Fruit fly (Drosophila melanogaster): ENCODE data around the gene Btk.
A peak's percentile ranks its signal among the peaks of the same experiment; 100 is the strongest.

Gene Btk

DNA sequence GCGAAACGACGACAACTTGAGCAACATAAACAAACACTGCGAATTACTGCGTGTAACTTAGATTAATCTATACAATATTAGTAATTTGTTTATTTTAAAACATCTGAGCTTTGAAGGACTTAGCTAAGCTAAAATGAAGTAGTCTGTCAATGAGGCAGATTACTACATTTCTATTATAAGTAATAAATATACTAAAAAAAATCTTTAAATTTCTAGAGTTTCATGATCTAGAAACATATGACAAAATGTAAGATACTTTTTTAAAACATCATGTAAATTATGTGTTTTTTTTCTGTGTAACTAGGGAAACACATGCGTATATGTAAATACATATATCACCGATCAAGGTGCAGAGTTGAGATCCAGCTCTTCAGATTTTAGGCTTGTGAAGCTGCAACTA is 34.7 kb downstream of the Btk start (continued):
- TF ChIP-seq tx (GFP tag; optimal IDR thresholded peaks at IDR 0.05) (no peak), dati (GFP tag; IDR thresholded peaks at IDR 0.05) (no peak), pum (GFP tag; optimal IDR thresholded peaks at IDR 0.05) (no peak), Elba2 (GFP tag; optimal IDR thresholded peaks at IDR 0.05) (no peak), HLH4C (GFP tag; IDR thresholded peaks at IDR 0.05; ENCODE audit: partially characterized antibody) (no peak), CG2116 (GFP tag; optimal IDR thresholded peaks at IDR 0.05) (no peak), B-H1 (GFP tag; IDR thresholded peaks at IDR 0.05) (peak; percentile 36; the same call in 1 of the 3 replicates), CG11456 (GFP tag; IDR thresholded peaks at IDR 0.05) (no peak), CG16779 (GFP tag; IDR thresholded peaks at IDR 0.05) (no peak), Dll (GFP tag; IDR thresholded peaks at IDR 0.05; ENCODE audit: partially characterized antibody) (no peak), CG2129 (GFP tag; IDR thresholded peaks at IDR 0.05; ENCODE audit: partially characterized antibody) (no peak), ftz-f1 (GFP tag; optimal IDR thresholded peaks at IDR 0.05) (no peak), CG5953 (GFP tag; IDR thresholded peaks at IDR 0.05) (no peak), amos (GFP tag; IDR thresholded peaks at IDR 0.05; ENCODE audit: partially characterized antibody) (no peak), CG12071 (GFP tag; optimal IDR thresholded peaks at IDR 0.05) (no peak), C15 (GFP tag; IDR thresholded peaks at IDR 0.05) (no peak), MTF-1 (GFP tag; optimal IDR thresholded peaks at IDR 0.05; ENCODE audit: borderline replicate concordance) (no peak), CG7786 (GFP tag; optimal IDR thresholded peaks at IDR 0.05) (no peak), bab2 (GFP tag; optimal IDR thresholded peaks at IDR 0.05) (no peak), sim (GFP tag; IDR thresholded peaks at IDR 0.05) (0 out of 2 replicates have a peak, but pooled peaks have one; percentile 21), crp (GFP tag; optimal IDR thresholded peaks at IDR 0.05) (peak in 1 of 2 experiments; percentile 4), CG7271 (tag; optimal IDR thresholded peaks at IDR 0.05) (no peak), Hsf (GFP tag; optimal IDR thresholded peaks at IDR 0.05) (no peak), gro (GFP tag; optimal IDR thresholded peaks at IDR 0.05) (no peak), CG3838 (GFP tag; optimal IDR thresholded peaks at IDR 0.05) (no peak), CG15073 (GFP tag; optimal IDR thresholded peaks at IDR 0.05) (no peak), vfl (GFP tag; optimal IDR thresholded peaks at IDR 0.05) (no peak), NC2β (GFP tag; optimal IDR thresholded peaks at IDR 0.05) (no peak), CG3163 (GFP tag; optimal IDR thresholded peaks at IDR 0.05) (no peak), CG11696 (GFP tag; IDR thresholded peaks at IDR 0.05) (0 out of 2 replicates have a peak, but pooled peaks have one; percentile 22), CG12391 (tag; optimal IDR thresholded peaks at IDR 0.05) (peak; percentile 73), CoRest (tag; optimal IDR thresholded peaks at IDR 0.05) (peak; percentile 72), YL-1 (GFP tag; optimal IDR thresholded peaks at IDR 0.05) (peak; percentile 35), Ravus (GFP tag; IDR thresholded peaks at IDR 0.05) (no peak), abd-A (tag; optimal IDR thresholded peaks at IDR 0.05) (no peak), slou (GFP tag; optimal IDR thresholded peaks at IDR 0.05) (no peak), Optix (GFP tag; IDR thresholded peaks at IDR 0.05) (no peak), trem (tag; optimal IDR thresholded peaks at IDR 0.05) (peak; percentile 10), ind (GFP tag; optimal IDR thresholded peaks at IDR 0.05) (peak; percentile 1), sisA (GFP tag; IDR thresholded peaks at IDR 0.05) (peak; percentile 42), CG18619 (GFP tag; optimal IDR thresholded peaks at IDR 0.05) (peak; percentile 13), CG17385 (GFP tag; optimal IDR thresholded peaks at IDR 0.05) (peak; percentile 53), Hr3 (GFP tag; optimal IDR thresholded peaks at IDR 0.05) (peak; percentile 36), br (optimal IDR thresholded peaks at IDR 0.05) (no peak), slp2 (GFP tag; optimal IDR thresholded peaks at IDR 0.05) (no peak), CG17186 (GFP tag; optimal IDR thresholded peaks at IDR 0.05) (no peak), da (GFP tag; optimal IDR thresholded peaks at IDR 0.05) (no peak), CG6765 (GFP tag; optimal IDR thresholded peaks at IDR 0.05) (peak; percentile 31), CG9437 (GFP tag; optimal IDR thresholded peaks at IDR 0.05) (peak; percentile 59), Hr39 (optimal IDR thresholded peaks at IDR 0.05) (no peak), CG1603 (tag; optimal IDR thresholded peaks at IDR 0.05) (no peak), Hmx (GFP tag; optimal IDR thresholded peaks at IDR 0.05) (no peak), Jarid2 (GFP tag; optimal IDR thresholded peaks at IDR 0.05) (no peak)

Measured in whole organism, embryonic.